Fruit fly (Drosophila melanogaster) whole organism, embryonic: ENCODE measurements around the gene foi.

Experiments
- Abd-B ChIP-seq: fragments of 200-800 bp; sonication (Bioruptor generic); optimal IDR thresholded peaks from 2 replicates; lab custom pipeline; 2018; ENCODE audit warnings: missing biosample characterization, mild to moderate bottlenecking, missing genetic modification characterization, moderate library complexity
- Bdp1 ChIP-seq: fragments of 200-800 bp; sonication (Bioruptor generic); optimal IDR thresholded peaks from 3 replicates; lab custom pipeline; 2016; ENCODE audit warnings: missing biosample characterization, missing genetic modification characterization
- CG12299 ChIP-seq: fragments of 200-800 bp; sonication (Bioruptor generic); optimal IDR thresholded peaks from 2 replicates; lab custom pipeline; 2018; ENCODE audit warnings: missing biosample characterization, mild to moderate bottlenecking, missing genetic modification characterization
- CG12659 ChIP-seq: fragments of 200-800 bp; sonication (Bioruptor generic); optimal IDR thresholded peaks from 3 replicates; lab custom pipeline; 2017; ENCODE audit warnings: mild to moderate bottlenecking, missing biosample characterization, missing genetic modification reagents, missing genetic modification characterization
- CG17829 ChIP-seq: fragments of 200-800 bp; optimal IDR thresholded peaks from 2 replicates; lab custom pipeline; 2019; ENCODE audit warnings: missing biosample characterization, mild to moderate bottlenecking, missing genetic modification characterization, moderate library complexity
- CG2875 ChIP-seq: fragments of 200-800 bp; sonication (Bioruptor generic); optimal IDR thresholded peaks from 2 replicates; lab custom pipeline; 2017; ENCODE audit warnings: missing biosample characterization, mild to moderate bottlenecking, missing genetic modification characterization, missing genetic modification reagents
- CG30403 ChIP-seq: fragments of 200-800 bp; sonication (Bioruptor generic); optimal IDR thresholded peaks from 3 replicates; lab custom pipeline; 2016; ENCODE audit warnings: missing biosample characterization, missing genetic modification characterization
- CG3281 ChIP-seq: fragments of 200-800 bp; sonication (Bioruptor generic); optimal IDR thresholded peaks from 3 replicates; lab custom pipeline; 2017; ENCODE audit warnings: missing biosample characterization, mild to moderate bottlenecking, missing genetic modification characterization
- CG3726 ChIP-seq: fragments of 200-800 bp; sonication (Bioruptor generic); IDR thresholded peaks from 3 replicates; pipeline ENCODE4, ENCODE4 v1.3.6; 2022; ENCODE audit warnings: missing biosample characterization, missing genetic modification characterization
- CG3995 ChIP-seq: fragments of 200-800 bp; sonication (Bioruptor generic); optimal IDR thresholded peaks from 3 replicates; lab custom pipeline; 2016; ENCODE audit warnings: missing biosample characterization, missing genetic modification characterization
- CG42726 ChIP-seq: fragments of 200-800 bp; sonication (Bioruptor generic); IDR thresholded peaks from 2 replicates; pipeline ENCODE4 v1.3.6; 2022; ENCODE audit warnings: missing biosample characterization, missing genetic modification characterization; ENCODE audit not compliant: partially characterized antibody
- CG43689 ChIP-seq: fragments of 200-800 bp; sonication (Bioruptor generic); IDR thresholded peaks from 2 replicates; pipeline ENCODE4 v1.3.6; 2022; ENCODE audit warnings: missing biosample characterization, missing genetic modification characterization
- CG8359 ChIP-seq: fragments of 200-800 bp; sonication (Bioruptor generic); optimal IDR thresholded peaks from 2 replicates; lab custom pipeline; 2017; ENCODE audit warnings: missing biosample characterization, mild to moderate bottlenecking, missing genetic modification characterization, borderline replicate concordance
- CG8478 ChIP-seq: fragments of >200 bp; optimal IDR thresholded peaks from 2 replicates; lab custom pipeline; 2018
- CG8944 ChIP-seq: fragments of 200-800 bp; sonication (Bioruptor generic); optimal IDR thresholded peaks from 3 replicates; lab custom pipeline; 2016; ENCODE audit warnings: missing biosample characterization, missing genetic modification characterization
- CG9817 ChIP-seq: fragments of 200-800 bp; sonication (Bioruptor generic); optimal IDR thresholded peaks from 2 replicates; lab custom pipeline; 2018; ENCODE audit warnings: missing biosample characterization, mild to moderate bottlenecking, missing genetic modification characterization, moderate library complexity
- Dad ChIP-seq: fragments of 200-800 bp; sonication (Bioruptor generic); optimal IDR thresholded peaks from 3 replicates; lab custom pipeline; 2016; ENCODE audit warnings: missing biosample characterization, missing genetic modification characterization
- Deaf1 ChIP-seq: fragments of 200-800 bp; optimal IDR thresholded peaks from 3 replicates; lab custom pipeline; 2019; ENCODE audit warnings: missing biosample characterization, mild to moderate bottlenecking, missing genetic modification characterization, moderate library complexity
- Doc3 ChIP-seq: fragments of 200-800 bp; sonication (Bioruptor generic); IDR thresholded peaks from 3 replicates; pipeline ENCODE4 v1.3.6; 2022; ENCODE audit warnings: missing biosample characterization, missing genetic modification characterization; ENCODE audit not compliant: partially characterized antibody
- Drgx ChIP-seq: fragments of 200-800 bp; sonication (Bioruptor generic); IDR thresholded peaks from 2 replicates; pipeline ENCODE4 v1.3.6; 2022; ENCODE audit warnings: missing biosample characterization, missing genetic modification characterization
- E2f1 ChIP-seq: fragments of 200-800 bp; sonication (Bioruptor generic); IDR thresholded peaks from 2 replicates; pipeline ENCODE4 v1.3.6; 2022; ENCODE audit warnings: missing biosample characterization, missing genetic modification characterization
- Elba2 ChIP-seq: fragments of 200-800 bp; sonication (Bioruptor generic); optimal IDR thresholded peaks from 3 replicates; lab custom pipeline; 2016; ENCODE audit warnings: missing biosample characterization, missing genetic modification characterization
- Fer2 ChIP-seq: fragments of 200-800 bp; sonication (Bioruptor generic); optimal IDR thresholded peaks from 2 replicates; lab custom pipeline; 2018; ENCODE audit warnings: missing biosample characterization, mild to moderate bottlenecking, missing genetic modification characterization, moderate library complexity
- Jarid2 ChIP-seq: fragments of 200-800 bp; sonication (Bioruptor generic); optimal IDR thresholded peaks from 3 replicates; lab custom pipeline; 2017; ENCODE audit warnings: mild to moderate bottlenecking, missing biosample characterization, missing genetic modification reagents, missing genetic modification characterization
- MBD-R2 ChIP-seq: fragments of 200-800 bp; sonication (Bioruptor generic); IDR thresholded peaks from 2 replicates; pipeline ENCODE4 v1.3.6; 2022; ENCODE audit warnings: missing biosample characterization, missing genetic modification characterization
- Myb ChIP-seq: fragments of 200-800 bp; sonication (Bioruptor generic); optimal IDR thresholded peaks from 2 replicates; lab custom pipeline; 2016; ENCODE audit warnings: missing biosample characterization, missing genetic modification characterization
- NC2α ChIP-seq: fragments of 200-800 bp; sonication (Bioruptor generic); optimal IDR thresholded peaks from 2 replicates; lab custom pipeline; 2016; ENCODE audit warnings: missing biosample characterization, missing genetic modification characterization
- Neu2 ChIP-seq: fragments of 200-800 bp; sonication (Bioruptor generic); optimal IDR thresholded peaks from 3 replicates; lab custom pipeline; 2016; ENCODE audit warnings: missing biosample characterization, missing genetic modification characterization, borderline replicate concordance
- NfI ChIP-seq: fragments of 200-800 bp; sonication (Bioruptor generic); optimal IDR thresholded peaks from 3 replicates; lab custom pipeline; 2018; ENCODE audit warnings: missing biosample characterization, mild to moderate bottlenecking, missing genetic modification characterization, moderate library complexity
- Trl ChIP-seq, 3 experiments: fragments of >200 bp in 2 of 3; fragments of 200-800 bp in 1 of 3; sonication (Bioruptor generic) in 1 of 3; optimal IDR thresholded peaks; 2 replicates in 1 of 3; 3 replicates in 2 of 3; lab custom pipeline; 2016 to 2017; ENCODE audit warnings: missing biosample characterization in 1 of 3, missing genetic modification characterization in 1 of 3
- aop ChIP-seq: fragments of 200-800 bp; sonication (Bioruptor generic); IDR thresholded peaks from 2 replicates; pipeline ENCODE4 v1.3.6; 2022; ENCODE audit warnings: missing biosample characterization, missing genetic modification characterization
- bigmax ChIP-seq: fragments of 200-800 bp; sonication (Bioruptor generic); optimal IDR thresholded peaks from 2 replicates; lab custom pipeline; 2018; ENCODE audit warnings: missing biosample characterization, mild to moderate bottlenecking, missing genetic modification characterization
- br ChIP-seq: fragments of >200 bp; optimal IDR thresholded peaks from 2 replicates; lab custom pipeline; 2017
- cg ChIP-seq: fragments of 200-800 bp; sonication (Bioruptor generic); optimal IDR thresholded peaks from 3 replicates; lab custom pipeline; 2019; ENCODE audit warnings: missing biosample characterization, mild to moderate bottlenecking, missing genetic modification characterization, moderate library complexity
- chinmo ChIP-seq: fragments of 200-800 bp; sonication (Bioruptor generic); IDR thresholded peaks from 4 replicates; pipeline ENCODE4 v1.3.6; 2022; ENCODE audit warnings: missing biosample characterization, missing genetic modification characterization; ENCODE audit not compliant: partially characterized antibody
- corto ChIP-seq: fragments of 200-800 bp; sonication (Bioruptor generic); optimal IDR thresholded peaks from 2 replicates; lab custom pipeline; 2016; ENCODE audit warnings: missing biosample characterization, mild to moderate bottlenecking, missing genetic modification characterization, moderate library complexity
- ems ChIP-seq: fragments of 200-800 bp; sonication (Bioruptor generic); optimal IDR thresholded peaks from 3 replicates; lab custom pipeline; 2016; ENCODE audit warnings: missing biosample characterization, missing genetic modification characterization
- fu2 ChIP-seq: fragments of 200-800 bp; sonication (Bioruptor generic); optimal IDR thresholded peaks from 2 replicates; lab custom pipeline; 2016; ENCODE audit warnings: missing biosample characterization, missing genetic modification characterization
- grn ChIP-seq: fragments of 200-800 bp; sonication (Bioruptor generic); optimal IDR thresholded peaks from 3 replicates; lab custom pipeline; 2017; ENCODE audit warnings: missing biosample characterization, missing genetic modification characterization
- gsb ChIP-seq: fragments of 200-800 bp; sonication (Bioruptor generic); IDR thresholded peaks from 2 replicates; pipeline ENCODE4 v1.3.6; 2022; ENCODE audit warnings: missing biosample characterization, missing genetic modification characterization
- insv ChIP-seq, 2 experiments: fragments of 200-800 bp; sonication (Bioruptor generic); optimal IDR thresholded peaks; 3 replicates each; lab custom pipeline; 2016 to 2018; ENCODE audit warnings: missing biosample characterization in 2 of 2, missing genetic modification characterization in 2 of 2
- lilli ChIP-seq: fragments of 200-800 bp; sonication (Bioruptor generic); optimal IDR thresholded peaks from 3 replicates; lab custom pipeline; 2016; ENCODE audit warnings: missing biosample characterization, missing genetic modification characterization
- onecut ChIP-seq: fragments of 200-800 bp; sonication (Bioruptor generic); IDR thresholded peaks from 2 replicates; pipeline ENCODE4 v1.3.6; 2022; ENCODE audit warnings: missing biosample characterization, missing genetic modification characterization
- otp ChIP-seq: fragments of 200-800 bp; sonication (Bioruptor generic); IDR thresholded peaks from 3 replicates; pipeline ENCODE4, ENCODE4 v1.3.6; 2022; ENCODE audit warnings: missing biosample characterization, missing genetic modification characterization
- pnt ChIP-seq: fragments of 200-800 bp; sonication (Bioruptor generic); optimal IDR thresholded peaks from 3 replicates; lab custom pipeline; 2016; ENCODE audit warnings: missing biosample characterization, missing genetic modification characterization
- pros ChIP-seq: fragments of 200-800 bp; sonication (Bioruptor generic); optimal IDR thresholded peaks from 3 replicates; lab custom pipeline; 2019; ENCODE audit warnings: missing biosample characterization, mild to moderate bottlenecking, missing genetic modification characterization, moderate library complexity
- sqz ChIP-seq: fragments of 200-800 bp; sonication (Bioruptor generic); optimal IDR thresholded peaks from 3 replicates; lab custom pipeline; 2018; ENCODE audit warnings: missing biosample characterization, mild to moderate bottlenecking, missing genetic modification characterization
- tll ChIP-seq, 2 experiments: fragments of 200-800 bp in 1 of 2; fragments of >200 bp in 1 of 2; sonication (Bioruptor generic) in 1 of 2; optimal IDR thresholded peaks; 2 replicates each; lab custom pipeline; 2017 to 2019; ENCODE audit warnings: missing biosample characterization in 2 of 2, missing genetic modification characterization in 2 of 2, mild to moderate bottlenecking in 1 of 2, moderate library complexity in 1 of 2
- wek ChIP-seq: fragments of 200-800 bp; sonication (Bioruptor generic); optimal IDR thresholded peaks from 3 replicates; lab custom pipeline; 2018; ENCODE audit warnings: missing biosample characterization, mild to moderate bottlenecking, missing genetic modification characterization, moderate library complexity

The foi gene

DNA sequence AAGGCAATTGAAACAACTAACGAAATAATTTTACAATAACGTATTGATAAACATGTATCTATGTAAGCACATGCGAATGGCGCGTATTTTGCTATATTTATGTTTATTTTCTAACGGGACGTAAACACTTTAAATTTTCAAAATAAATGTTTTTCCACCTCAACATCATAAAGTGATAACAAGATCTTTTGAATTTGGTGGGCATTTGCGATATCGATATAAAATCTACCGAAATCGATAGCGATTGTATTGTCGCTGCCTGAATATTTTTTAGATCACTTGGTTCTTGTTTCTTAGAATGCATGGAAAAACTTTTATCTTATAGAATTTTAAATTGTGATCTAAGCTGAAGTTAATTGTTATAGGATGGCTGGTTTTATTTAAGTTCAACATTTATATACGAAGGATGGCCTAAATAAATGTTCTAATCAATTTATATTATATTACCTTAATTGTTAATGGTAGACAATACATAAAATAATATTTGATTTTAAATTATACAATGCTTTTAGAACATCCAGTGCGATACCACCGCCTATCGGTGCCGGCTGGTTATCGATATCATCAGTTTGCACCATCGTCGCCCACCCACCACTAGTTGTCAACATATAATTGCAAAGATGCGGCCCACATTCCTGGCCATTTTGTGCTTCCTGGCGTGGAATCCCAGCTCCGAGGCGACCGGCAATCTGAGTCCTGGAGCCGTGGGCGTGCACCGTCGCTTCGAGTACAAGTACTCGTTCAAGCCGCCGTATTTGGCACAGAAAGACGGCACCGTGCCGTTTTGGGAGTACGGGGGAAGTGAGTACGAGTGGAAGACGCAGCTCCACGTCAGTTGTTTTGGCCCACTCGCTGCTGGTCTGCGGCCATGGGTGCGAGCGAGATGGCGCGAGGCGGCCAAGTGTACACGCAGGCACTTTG lies 9.6 kb downstream of the foi start, which contains the start of gene ergic53 (continued):
- TF ChIP-seq Doc3 (GFP tag; lab: Robert Waterston, UW) (peak; percentile 65; the same call in 2 of the 3 replicates), sqz (GFP tag; lab: Kevin White, UChicago) (no peak), br (no peak), Dad (no peak), CG17829 (peak; percentile 14), CG8478 (lab: Kevin White, UChicago) (no peak), Jarid2 (no peak), CG43689 (GFP tag; lab: Robert Waterston, UW) (no peak), CG30403 (GFP tag; lab: Kevin White, UChicago) (peak; percentile 8), CG12659 (GFP tag; lab: Kevin White, UChicago) (peak; percentile 44), CG8359 (no peak), insv (GFP tag; optimal IDR thresholded peaks at IDR 0.05; lab: Kevin White, UChicago) (no peak), pros (GFP tag; lab: Kevin White, UChicago) (no peak), Myb (GFP tag; lab: Kevin White, UChicago) (no peak), NC2α (no peak), cg (no peak), E2f1 (GFP tag; lab: Robert Waterston, UW) (no peak), otp (GFP tag; lab: Robert Waterston, UW) (no peak), bigmax (no peak), CG2875 (GFP tag; lab: Kevin White, UChicago) (no peak), tll (GFP tag; optimal IDR thresholded peaks at IDR 0.05; lab: Kevin White, UChicago) (no peak), MBD-R2 (GFP tag; lab: Robert Waterston, UW) (peak; percentile 87), CG12299 (tag; lab: Kevin White, UChicago) (no peak), Deaf1 (no peak), CG3995 (GFP tag; lab: Kevin White, UChicago) (no peak), CG3281 (GFP tag; lab: Kevin White, UChicago) (peak; percentile 19), pnt (no peak), wek (no peak), CG42726 (GFP tag; lab: Robert Waterston, UW) (peak; percentile 18; the same call in 1 of the 2 replicates), Abd-B (GFP tag; lab: Kevin White, UChicago) (no peak), Bdp1 (GFP tag; lab: Kevin White, UChicago) (no peak), Elba2 (GFP tag; lab: Kevin White, UChicago) (no peak), CG9817 (tag; lab: Kevin White, UChicago) (no peak), corto (GFP tag; lab: Kevin White, UChicago) (no peak), aop (GFP tag; lab: Robert Waterston, UW) (no peak), Neu2 (GFP tag; lab: Kevin White, UChicago) (no peak), Fer2 (tag; lab: Kevin White, UChicago) (no peak), CG3726 (GFP tag; lab: Robert Waterston, UW) (no peak), gsb (GFP tag; lab: Robert Waterston, UW) (no peak), Drgx (GFP tag; lab: Robert Waterston, UW) (no peak), chinmo (peak; percentile 87; the same call in 3 of the 4 replicates), CG8944 (GFP tag; lab: Kevin White, UChicago) (no peak), lilli (GFP tag; lab: Kevin White, UChicago) (no peak), ems (GFP tag; lab: Kevin White, UChicago) (no peak), Trl (optimal IDR thresholded peaks at IDR 0.05; lab: Kevin White, UChicago) (no peak), Trl (GFP tag; optimal IDR thresholded peaks at IDR 0.05; lab: Kevin White, UChicago) (no peak), fu2 (GFP tag; lab: Kevin White, UChicago) (no peak), onecut (GFP tag; lab: Robert Waterston, UW) (no peak), NfI (GFP tag; lab: Kevin White, UChicago) (no peak), grn (GFP tag; lab: Kevin White, UChicago) (no peak)
